Fruit fly (Drosophila melanogaster): ENCODE data around the gene CG8042.

dm6 chr3L:7938638-7939037 lies 36.2 kb downstream of the CG8042 start:
- TF ChIP-seq Sin3A (optimal IDR thresholded peaks at IDR 0.05) (no peak), insv (optimal IDR thresholded peaks at IDR 0.05) (no peak), h (optimal IDR thresholded peaks at IDR 0.05) (no peak), Myc (optimal IDR thresholded peaks at IDR 0.05) (no peak)
